Fruit fly (Drosophila melanogaster) whole organism, adult: ENCODE results near the gene Ets21C.

Experiments
- CG12768 ChIP-seq: fragments of 200-800 bp; sonication (Bioruptor generic); optimal IDR thresholded peaks from 2 replicates; lab custom pipeline; 2017; ENCODE audit warnings: missing biosample characterization, missing genetic modification characterization, mild to moderate bottlenecking, moderate library complexity, missing genetic modification reagents
- CG14711 ChIP-seq: fragments of 200-800 bp; sonication (Bioruptor generic); optimal IDR thresholded peaks from 2 replicates; lab custom pipeline; 2018; ENCODE audit warnings: missing biosample characterization, mild to moderate bottlenecking, missing genetic modification characterization, moderate library complexity
- CG5204 ChIP-seq: fragments of 200-800 bp; sonication (Bioruptor generic); optimal IDR thresholded peaks from 2 replicates; lab custom pipeline; 2016; ENCODE audit warnings: missing biosample characterization, missing genetic modification characterization
- CG7045 ChIP-seq: fragments of 200-800 bp; sonication (Bioruptor generic); optimal IDR thresholded peaks from 2 replicates; lab custom pipeline; 2017; ENCODE audit warnings: missing biosample characterization, mild to moderate bottlenecking, missing genetic modification characterization
- Clk ChIP-seq: fragments of 200-800 bp; sonication (Bioruptor generic); optimal IDR thresholded peaks from 2 replicates; lab custom pipeline; 2017; ENCODE audit warnings: missing biosample characterization, missing genetic modification characterization
- Mnt ChIP-seq: fragments of 200-800 bp; sonication (Bioruptor generic); optimal IDR thresholded peaks from 2 replicates; lab custom pipeline; 2016; ENCODE audit warnings: missing biosample characterization, mild to moderate bottlenecking, missing genetic modification characterization
- bab1 ChIP-seq: fragments of 200-800 bp; sonication (Bioruptor generic); optimal IDR thresholded peaks from 3 replicates; lab custom pipeline; 2019; ENCODE audit warnings: missing biosample characterization, mild to moderate bottlenecking, missing genetic modification characterization, moderate library complexity
- cnc ChIP-seq, 2 experiments: fragments of >200 bp; optimal IDR thresholded peaks; 2 replicates each; lab custom pipeline; 2017
- kay ChIP-seq: fragments of 200-800 bp; sonication (Bioruptor generic); peaks from one replicate; lab custom pipeline; 2016; ENCODE audit warnings: missing biosample characterization, missing genetic modification characterization, borderline replicate concordance
- tj ChIP-seq: fragments of 200-800 bp; sonication (Bioruptor generic); optimal IDR thresholded peaks from 3 replicates; lab custom pipeline; 2017; ENCODE audit warnings: missing biosample characterization, mild to moderate bottlenecking, missing genetic modification characterization, moderate library complexity
- toe ChIP-seq: fragments of 200-800 bp; sonication (Bioruptor generic); optimal IDR thresholded peaks from 2 replicates; lab custom pipeline; 2016; ENCODE audit warnings: missing biosample characterization, missing genetic modification characterization

dm6 chr2L:518979-519891, 33.5 kb downstream of the Ets21C start:
- TF ChIP-seq Clk (GFP tag; lab: Kevin White, UChicago) (no peak), CG12768 (GFP tag; lab: Kevin White, UChicago) (no peak), CG5204 (GFP tag; lab: Kevin White, UChicago) (no peak), bab1 (GFP tag; lab: Kevin White, UChicago) (no peak), kay (GFP tag; lab: Kevin White, UChicago) (no peak), CG14711 (tag; lab: Kevin White, UChicago) (no peak), cnc (optimal IDR thresholded peaks at IDR 0.05; lab: Kevin White, UChicago) (no peak), tj (GFP tag; lab: Kevin White, UChicago) (no peak), toe (no peak), CG7045 (GFP tag; lab: Kevin White, UChicago) (no peak), Mnt (GFP tag; lab: Kevin White, UChicago) (no peak)
